Fruit fly (Drosophila melanogaster): ENCODE data around the gene Cds.

The Cds gene

DNA sequence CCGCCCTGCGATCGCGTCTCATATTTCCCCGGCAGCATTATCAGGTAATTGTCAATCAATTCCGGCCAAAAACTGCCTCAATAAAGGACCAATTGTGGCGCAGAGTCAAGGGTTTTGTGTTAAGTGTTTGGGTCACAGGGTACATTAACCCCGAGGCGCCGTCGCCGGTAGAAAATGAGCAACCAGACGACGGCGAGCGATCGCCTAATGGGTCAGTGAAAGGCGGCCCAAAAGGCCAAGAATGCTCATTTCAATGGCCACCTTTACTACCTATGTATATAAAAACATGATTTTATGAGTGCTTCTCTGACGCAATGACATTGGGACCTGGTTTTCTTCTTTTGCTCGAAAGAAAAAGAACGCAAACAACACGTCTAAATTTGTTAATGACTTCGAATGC lies 48.0 kb upstream of the Cds start:
- TF ChIP-seq CG15696 (tag; optimal IDR thresholded peaks at IDR 0.05): no peak
- no peak for TF ChIP-seq CG11456 (GFP tag; IDR thresholded peaks at IDR 0.05)
- no peak for TF ChIP-seq BEAF-32 (GFP tag; optimal IDR thresholded peaks at IDR 0.05)
- TF ChIP-seq CG2116 (GFP tag; optimal IDR thresholded peaks at IDR 0.05): no peak
- no peak for TF ChIP-seq btn (GFP tag; optimal IDR thresholded peaks at IDR 0.05)
- TF ChIP-seq CG16813 (GFP tag; IDR thresholded peaks at IDR 0.05; ENCODE audit: partially characterized antibody): no peak
- TF ChIP-seq Xbp1 (GFP tag; optimal IDR thresholded peaks at IDR 0.05): no peak
- TF ChIP-seq CHES-1-like (GFP tag; optimal IDR thresholded peaks at IDR 0.05): no peak
- no peak for TF ChIP-seq caup (GFP tag; optimal IDR thresholded peaks at IDR 0.05; ENCODE audit: severe bottlenecking)
- TF ChIP-seq chinmo (GFP tag; IDR thresholded peaks at IDR 0.05; ENCODE audit: partially characterized antibody): 0 out of 4 replicates have a peak, but pooled peaks have one; percentile 18
- TF ChIP-seq Mrtf (GFP tag; IDR thresholded peaks at IDR 0.05): no peak
- no peak for TF ChIP-seq CG17568 (GFP tag; optimal IDR thresholded peaks at IDR 0.05)
- TF ChIP-seq CG2199 (GFP tag; IDR thresholded peaks at IDR 0.05): 0 out of 3 replicates have a peak, but pooled peaks have one; percentile 51
- no peak for TF ChIP-seq hth (optimal IDR thresholded peaks at IDR 0.05)
- TF ChIP-seq pb (GFP tag; optimal IDR thresholded peaks at IDR 0.05): no peak
- no peak for TF ChIP-seq CG12155 (GFP tag; optimal IDR thresholded peaks at IDR 0.05)
- TF ChIP-seq kni (GFP tag; optimal IDR thresholded peaks at IDR 0.05): peak; percentile 39
- no peak for TF ChIP-seq Sry-δ (GFP tag; optimal IDR thresholded peaks at IDR 0.05)
- TF ChIP-seq CG13287 (GFP tag; IDR thresholded peaks at IDR 0.05; ENCODE audit: partially characterized antibody): no peak
- no peak for TF ChIP-seq crol (GFP tag; IDR thresholded peaks at IDR 0.05)
- TF ChIP-seq ken (GFP tag; IDR thresholded peaks at IDR 0.05): no peak
- peak in 1 of 2 experiments; percentile 69 for TF ChIP-seq tll (GFP tag; optimal IDR thresholded peaks at IDR 0.05)
- no peak for TF ChIP-seq Mes4 (GFP tag; optimal IDR thresholded peaks at IDR 0.05)
- peak; percentile 86 for TF ChIP-seq zen (tag; optimal IDR thresholded peaks at IDR 0.05)
- no peak for TF ChIP-seq pum (GFP tag; optimal IDR thresholded peaks at IDR 0.05)
- no peak for TF ChIP-seq NC2α (GFP tag; optimal IDR thresholded peaks at IDR 0.05)
- no peak for TF ChIP-seq CG4730 (GFP tag; IDR thresholded peaks at IDR 0.05)
- no peak for TF ChIP-seq Ets65A (GFP tag)
- TF ChIP-seq CG43689 (GFP tag; IDR thresholded peaks at IDR 0.05): no peak
- TF ChIP-seq ara (GFP tag; IDR thresholded peaks at IDR 0.05): 0 out of 2 replicates have a peak, but pooled peaks have one; percentile 12
- TF ChIP-seq CG33213 (GFP tag; optimal IDR thresholded peaks at IDR 0.05): no peak
- no peak for TF ChIP-seq CG15073 (GFP tag; optimal IDR thresholded peaks at IDR 0.05)
- TF ChIP-seq CrebB (tag; optimal IDR thresholded peaks at IDR 0.05): no peak
- peak; percentile 1 for TF ChIP-seq Blimp-1 (GFP tag; optimal IDR thresholded peaks at IDR 0.05)
- TF ChIP-seq nerfin-1 (tag; optimal IDR thresholded peaks at IDR 0.05): no peak
- no peak for TF ChIP-seq stc (GFP tag; IDR thresholded peaks at IDR 0.05)
- TF ChIP-seq CG6765 (GFP tag; optimal IDR thresholded peaks at IDR 0.05): no peak
- no peak for TF ChIP-seq dm (GFP tag; optimal IDR thresholded peaks at IDR 0.05)
- no peak for TF ChIP-seq sim (GFP tag; IDR thresholded peaks at IDR 0.05)
- no peak for TF ChIP-seq TFAM (GFP tag; optimal IDR thresholded peaks at IDR 0.05)
- TF ChIP-seq hb (GFP tag; IDR thresholded peaks at IDR 0.05; ENCODE audit: partially characterized antibody): no peak
- TF ChIP-seq cas (GFP tag; IDR thresholded peaks at IDR 0.05): no peak
- TF ChIP-seq CG8944 (GFP tag; optimal IDR thresholded peaks at IDR 0.05): no peak
- TF ChIP-seq Rfx (GFP tag; IDR thresholded peaks at IDR 0.05): no peak
- TF ChIP-seq gsb (GFP tag; IDR thresholded peaks at IDR 0.05): no peak
- no peak for TF ChIP-seq Side (GFP tag; optimal IDR thresholded peaks at IDR 0.05)
- TF ChIP-seq zen2 (GFP tag; IDR thresholded peaks at IDR 0.05; ENCODE audit: partially characterized antibody): no peak
- TF ChIP-seq z (GFP tag; IDR thresholded peaks at IDR 0.05): no peak
- TF ChIP-seq CG2202 (tag; optimal IDR thresholded peaks at IDR 0.05): no peak
- peak; percentile 16 for TF ChIP-seq D (optimal IDR thresholded peaks at IDR 0.05)
- TF ChIP-seq D (GFP tag; optimal IDR thresholded peaks at IDR 0.05): no peak
- TF ChIP-seq CG17612 (GFP tag; IDR thresholded peaks at IDR 0.05): no peak
